Worm (Caenorhabditis elegans) whole organism, midembryonic: ENCODE data around the gene ntp-1.

Source experiments
- T22C8.4 ChIP-seq: fragments of 200-800 bp; sonication (Bioruptor generic); IDR thresholded peaks from 2 replicates; pipeline ENCODE4 v1.3.6; 2022; ENCODE audit warnings: missing genetic modification characterization, missing compliant biosample characterization
- cog-1 ChIP-seq: sonication (generic microtip); optimal IDR thresholded peaks from 2 replicates; lab custom pipeline; 2016; ENCODE audit warnings: missing genetic modification characterization, missing compliant biosample characterization
- flt-1 ChIP-seq: fragments of 200-800 bp; sonication (Bioruptor generic); IDR thresholded peaks from 2 replicates; pipeline ENCODE4 v1.3.6; 2022; ENCODE audit warnings: missing genetic modification characterization, missing compliant biosample characterization
- klf-2 ChIP-seq: fragments of 200-800 bp; sonication (Bioruptor generic); conservative IDR thresholded peaks from 2 replicates; pipeline ENCODE4 v1.3.6; 2022; ENCODE audit warnings: missing genetic modification reagents, missing genetic modification characterization, missing compliant biosample characterization
- med-1 ChIP-seq: sonication (generic microtip); optimal IDR thresholded peaks from 2 replicates; lab custom pipeline; 2017; ENCODE audit warnings: missing genetic modification characterization, mild to moderate bottlenecking, missing compliant biosample characterization, antibody characterized with exemption, missing genetic modification reagents; ENCODE audit not compliant: insufficient read depth
- ref-1 ChIP-seq: fragments of 200-800 bp; sonication (Bioruptor generic); conservative IDR thresholded peaks from 2 replicates; pipeline ENCODE4 v1.3.6; 2022; ENCODE audit warnings: missing genetic modification reagents, missing genetic modification characterization, missing compliant biosample characterization
- tab-1 ChIP-seq: fragments of 200-800 bp; sonication (Bioruptor generic); IDR thresholded peaks from 2 replicates; pipeline ENCODE4 v1.3.6; 2022; ENCODE audit warnings: missing genetic modification characterization, missing compliant biosample characterization
- ztf-23 ChIP-seq: fragments of 200-800 bp; sonication (Bioruptor generic); IDR thresholded peaks from 2 replicates; pipeline ENCODE4 v1.3.6; 2022; ENCODE audit warnings: missing genetic modification reagents, missing genetic modification characterization, missing compliant biosample characterization
- ztf-29 ChIP-seq: fragments of 200-800 bp; sonication (Bioruptor generic); IDR thresholded peaks from 2 replicates; pipeline ENCODE4 v1.3.6; 2022; ENCODE audit warnings: missing genetic modification reagents, missing genetic modification characterization, missing compliant biosample characterization

The ntp-1 gene

DNA sequence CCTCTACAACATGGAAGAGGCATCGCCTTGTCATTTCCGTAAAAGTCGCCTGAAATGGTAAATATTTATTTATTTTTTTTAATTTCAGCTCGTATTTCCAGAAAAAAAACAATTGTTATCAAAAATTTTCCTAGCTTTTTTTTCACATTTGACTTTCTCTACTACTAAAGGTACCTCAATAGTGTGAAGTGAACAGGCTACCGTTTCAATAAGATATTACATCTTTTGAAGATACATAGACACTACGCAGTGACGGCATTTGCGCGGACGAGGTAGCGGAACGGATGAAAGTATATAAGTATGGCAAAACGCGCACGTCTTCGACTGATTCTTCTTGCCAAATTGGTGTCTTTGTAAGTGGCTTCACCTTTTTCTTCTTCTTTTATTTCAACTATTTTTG, 41.5 kb downstream of the ntp-1 start, which contains the start of gene col-14:
Gene col-14, plus strand, starts transcription at position 301 of the 400 bp plus-strand sequence.
- no peak for TF ChIP-seq ref-1 (GFP tag; lab: Robert Waterston, UW)
- no peak for TF ChIP-seq cog-1 (tag; lab: Kevin White, UChicago)
- TF ChIP-seq flt-1, result no peak
- TF ChIP-seq ztf-29, result no peak
- no peak for TF ChIP-seq ztf-23
- no peak for TF ChIP-seq T22C8.4 (GFP tag; lab: Robert Waterston, UW)
- TF ChIP-seq med-1, result no peak
- no peak for TF ChIP-seq tab-1 (GFP tag; lab: Robert Waterston, UW)
- no peak for TF ChIP-seq klf-2 (GFP tag; lab: Robert Waterston, UW)

DNA sequence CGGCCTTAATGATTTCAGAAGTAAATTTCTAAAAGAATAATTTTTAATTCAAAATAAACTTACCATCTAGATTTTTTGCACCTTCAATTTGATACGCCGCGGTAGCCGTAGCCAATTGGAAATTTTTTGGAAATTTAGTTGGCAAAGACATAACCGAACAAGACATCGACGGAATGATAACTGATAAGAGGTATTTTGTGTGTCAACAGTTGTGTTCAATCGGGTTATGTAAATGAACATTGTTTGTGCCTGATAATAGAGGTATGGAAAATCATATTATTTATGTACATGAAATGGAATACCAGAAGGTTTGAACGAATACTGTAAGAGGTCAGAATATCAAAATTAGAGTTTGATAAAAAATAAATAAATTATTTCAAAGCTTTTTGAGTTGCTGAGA, 46.8 kb downstream of the ntp-1 start, which contains the start of gene klo-1:
Gene klo-1, minus strand, starts transcription at position 388 of the 400 bp plus-strand sequence.
- TF ChIP-seq ztf-29, result no peak
- TF ChIP-seq T22C8.4 (GFP tag; lab: Robert Waterston, UW), result no peak
- no peak for TF ChIP-seq flt-1
- no peak for TF ChIP-seq cog-1 (tag; lab: Kevin White, UChicago)
- no peak for TF ChIP-seq med-1
- TF ChIP-seq tab-1 (GFP tag; lab: Robert Waterston, UW), result no peak

DNA sequence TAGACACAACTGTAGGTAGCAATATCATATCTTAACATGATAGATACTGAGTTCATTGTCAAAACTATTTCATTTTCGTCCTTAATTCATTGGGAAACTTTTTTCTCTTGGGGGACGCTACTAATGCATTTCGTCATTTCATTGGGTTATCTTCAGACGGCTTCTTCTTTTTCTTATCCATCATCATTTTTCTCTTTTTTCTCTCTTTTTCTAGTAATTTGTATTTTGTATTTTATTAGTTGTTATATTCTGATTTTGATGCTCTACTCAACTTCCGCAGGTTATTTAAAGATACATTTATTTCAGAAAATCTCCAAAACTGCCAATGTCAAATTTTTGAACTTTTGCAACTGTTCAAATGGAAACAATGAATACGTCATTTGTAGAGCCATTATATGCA, 51.1 kb downstream of the ntp-1 start, which contains the start of gene npr-35:
Gene npr-35, plus strand, starts transcription at position 301 of the 400 bp plus-strand sequence.
- TF ChIP-seq ztf-23 (no peak), T22C8.4 (GFP tag; lab: Robert Waterston, UW) (no peak), cog-1 (tag; lab: Kevin White, UChicago) (no peak), flt-1 (no peak)
